Worm (Caenorhabditis elegans) whole organism, early embryonic: Measurements from ENCODE around the gene rfl-1.

Experiments used
- B0310.2 ChIP-seq: sonication (generic microtip); optimal IDR thresholded peaks from 2 replicates; lab custom pipeline; 2016; ENCODE audit warnings: mild to moderate bottlenecking, missing genetic modification characterization, missing compliant biosample characterization
- F13C5.2 ChIP-seq: sonication (generic microtip); optimal IDR thresholded peaks from 2 replicates; lab custom pipeline; 2017; ENCODE audit warnings: mild to moderate bottlenecking, missing genetic modification characterization, inconsistent platforms, missing compliant biosample characterization
- aly-1 ChIP-seq: sonication (generic microtip); optimal IDR thresholded peaks from 2 replicates; lab custom pipeline; 2016; ENCODE audit warnings: missing genetic modification characterization, missing compliant biosample characterization
- ama-1 ChIP-seq: fragments of 150-350 bp; optimal IDR thresholded peaks from 2 replicates; lab custom pipeline; 2014
- ceh-13 ChIP-seq: fragments of 200-800 bp; sonication (Bioruptor generic); optimal IDR thresholded peaks from 2 replicates; lab custom pipeline; 2018; ENCODE audit warnings: mild to moderate bottlenecking, missing genetic modification characterization, missing compliant biosample characterization
- ceh-36 ChIP-seq: sonication (generic microtip); optimal IDR thresholded peaks from 2 replicates; lab custom pipeline; 2016; ENCODE audit warnings: missing genetic modification characterization, inconsistent platforms, missing compliant biosample characterization
- ets-7 ChIP-seq: sonication (generic microtip); optimal IDR thresholded peaks from 2 replicates; lab custom pipeline; 2016; ENCODE audit warnings: missing genotype, missing genetic modification characterization, missing compliant biosample characterization
- flt-1 ChIP-seq: fragments of 200-800 bp; sonication (Bioruptor generic); IDR thresholded peaks from 2 replicates; pipeline ENCODE4 v1.3.6; 2022; ENCODE audit warnings: missing genetic modification characterization, missing compliant biosample characterization
- hmbx-1 ChIP-seq: sonication (generic microtip); optimal IDR thresholded peaks from 2 replicates; lab custom pipeline; 2016; ENCODE audit warnings: mild to moderate bottlenecking, missing genetic modification characterization, missing compliant biosample characterization
- hmg-4 ChIP-seq: fragments of 200-800 bp; sonication (Bioruptor generic); optimal IDR thresholded peaks from 2 replicates; lab custom pipeline; 2018; ENCODE audit warnings: mild to moderate bottlenecking, missing genetic modification characterization, missing compliant biosample characterization
- hnd-1 ChIP-seq: sonication (generic microtip); optimal IDR thresholded peaks from 2 replicates; lab custom pipeline; 2016; ENCODE audit warnings: missing genetic modification characterization, missing compliant biosample characterization
- pes-1 ChIP-seq: fragments of 200-800 bp; sonication (Bioruptor generic); IDR thresholded peaks from 2 replicates; pipeline ENCODE4 v1.3.6; 2022; ENCODE audit warnings: missing genetic modification reagents, missing genetic modification characterization, missing compliant biosample characterization
- scrt-1 ChIP-seq: fragments of 200-800 bp; sonication (Bioruptor generic); IDR thresholded peaks from 2 replicates; pipeline ENCODE4 v1.3.6; 2022; ENCODE audit warnings: missing genetic modification characterization, missing compliant biosample characterization
- sea-1 ChIP-seq: fragments of 200-800 bp; sonication (Bioruptor generic); conservative IDR thresholded peaks from 2 replicates; pipeline ENCODE4 v1.3.6; 2022; ENCODE audit warnings: missing genetic modification characterization, missing compliant biosample characterization
- tbx-11 ChIP-seq: fragments of 200-800 bp; sonication (Bioruptor generic); IDR thresholded peaks from 2 replicates; pipeline ENCODE4 v1.3.6; 2022; ENCODE audit warnings: missing genetic modification characterization, missing compliant biosample characterization
- tbx-37 ChIP-seq: fragments of 200-800 bp; sonication (Bioruptor generic); conservative IDR thresholded peaks from 2 replicates; pipeline ENCODE4 v1.3.6; 2022; ENCODE audit warnings: missing genetic modification reagents, missing genetic modification characterization, missing compliant biosample characterization
- tra-4 ChIP-seq: sonication (generic microtip); optimal IDR thresholded peaks from 2 replicates; lab custom pipeline; 2017; ENCODE audit warnings: missing genetic modification characterization, missing compliant biosample characterization

rfl-1 gene

DNA sequence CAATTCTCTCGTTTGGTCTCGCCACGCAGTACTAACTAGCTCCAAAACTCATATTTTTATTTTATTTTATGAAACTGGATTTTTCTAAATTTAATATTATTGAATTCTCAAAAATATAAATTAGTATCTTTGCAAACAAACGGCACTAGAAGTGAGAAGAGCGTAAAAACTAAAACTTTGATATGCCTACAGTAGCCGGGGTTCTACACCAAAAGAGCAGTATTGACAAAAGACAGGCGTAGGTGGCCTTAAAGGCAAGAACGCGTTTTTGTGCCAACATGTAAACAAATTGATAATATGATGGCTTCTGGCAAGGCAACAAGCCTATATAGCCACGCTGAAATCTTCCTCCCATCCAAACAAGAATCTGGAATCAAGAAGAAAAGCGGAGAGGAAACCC, 41.6 kb downstream of the rfl-1 start, which contains the start of gene R01H2.1:
R01H2.1 (plus strand) TSS at position 301 of the 400 bp plus-strand sequence.
- TF ChIP-seq tra-4 (tag; lab: Kevin White, UChicago) (no peak), ceh-36 (tag; lab: Kevin White, UChicago) (no peak), hnd-1 (tag; lab: Kevin White, UChicago) (no peak), aly-1 (tag; lab: Kevin White, UChicago) (no peak), tbx-37 (GFP tag; lab: Robert Waterston, UW) (no peak), tbx-11 (no peak), ceh-13 (GFP tag; lab: Kevin White, UChicago) (no peak), scrt-1 (GFP tag; lab: Robert Waterston, UW) (no peak), flt-1 (no peak), pes-1 (GFP tag; lab: Robert Waterston, UW) (no peak), hmbx-1 (tag; lab: Kevin White, UChicago) (no peak), hmg-4 (GFP tag; lab: Kevin White, UChicago) (no peak), sea-1 (no peak), ama-1 (no peak), B0310.2 (tag; lab: Kevin White, UChicago) (no peak), ets-7 (no peak), F13C5.2 (tag; lab: Kevin White, UChicago) (no peak)

- no peak for TF ChIP-seq sea-1
- TF ChIP-seq ceh-13 (GFP tag; lab: Kevin White, UChicago), result no peak
- TF ChIP-seq ama-1, result no peak
- TF ChIP-seq ceh-36 (tag; lab: Kevin White, UChicago), result no peak
- TF ChIP-seq hnd-1 (tag; lab: Kevin White, UChicago), result no peak
- no peak for TF ChIP-seq hmg-4 (GFP tag; lab: Kevin White, UChicago)
- no peak for TF ChIP-seq pes-1 (GFP tag; lab: Robert Waterston, UW)
- TF ChIP-seq tra-4 (tag; lab: Kevin White, UChicago), result no peak
- no peak for TF ChIP-seq flt-1
- TF ChIP-seq scrt-1 (GFP tag; lab: Robert Waterston, UW), result no peak
- TF ChIP-seq B0310.2 (tag; lab: Kevin White, UChicago), result no peak
- no peak for TF ChIP-seq ets-7
- no peak for TF ChIP-seq tbx-37 (GFP tag; lab: Robert Waterston, UW)
- TF ChIP-seq F13C5.2 (tag; lab: Kevin White, UChicago), result no peak
- no peak for TF ChIP-seq aly-1 (tag; lab: Kevin White, UChicago)
These were observed 42.1 kb downstream of the rfl-1 start for ce11 chrIII:7063061-7063460.

ce11 chrIII:7064185-7064584, 43.2 kb downstream of the rfl-1 start, which contains the start of gene R01H2.4:
TSS of gene R01H2.4 (minus strand) at chrIII:7064285.
- no peak for TF ChIP-seq B0310.2 (tag; lab: Kevin White, UChicago)
- TF ChIP-seq ets-7, result no peak
- TF ChIP-seq hnd-1 (tag; lab: Kevin White, UChicago), result no peak
- TF ChIP-seq aly-1 (tag; lab: Kevin White, UChicago), result no peak
- no peak for TF ChIP-seq sea-1
- no peak for TF ChIP-seq tbx-37 (GFP tag; lab: Robert Waterston, UW)
- no peak for TF ChIP-seq tbx-11

ce11 chrIII:7067385-7067896, 46.4 kb downstream of the rfl-1 start, which contains the start of gene ger-1:
TSS of gene ger-1 (minus strand) at chrIII:7067477.
- TF ChIP-seq tbx-11, result no peak
- no peak for TF ChIP-seq tra-4 (tag; lab: Kevin White, UChicago)
- TF ChIP-seq flt-1, result no peak
- no peak for TF ChIP-seq pes-1 (GFP tag; lab: Robert Waterston, UW)
- TF ChIP-seq tbx-37 (GFP tag; lab: Robert Waterston, UW), result no peak
- TF ChIP-seq B0310.2 (tag; lab: Kevin White, UChicago), result no peak
- no peak for TF ChIP-seq ets-7
- TF ChIP-seq ceh-36 (tag; lab: Kevin White, UChicago), result no peak
- no peak for TF ChIP-seq ceh-13 (GFP tag; lab: Kevin White, UChicago)
- TF ChIP-seq ama-1, result no peak
- TF ChIP-seq scrt-1 (GFP tag; lab: Robert Waterston, UW), result no peak
- no peak for TF ChIP-seq hmg-4 (GFP tag; lab: Kevin White, UChicago)

- no peak for TF ChIP-seq sea-1
- no peak for TF ChIP-seq tbx-37 (GFP tag; lab: Robert Waterston, UW)
- TF ChIP-seq ceh-13 (GFP tag; lab: Kevin White, UChicago), result no peak
These were observed 47.6 kb downstream of the rfl-1 start, which contains the start of the genes ubc-18 and R01H2.8 for ce11 chrIII:7068520-7069113. TSS of gene ubc-18 (minus strand) at chrIII:7068570. TSS of gene R01H2.8 (plus strand) at chrIII:7069063.

- TF ChIP-seq aly-1 (tag; lab: Kevin White, UChicago) (no peak), tra-4 (tag; lab: Kevin White, UChicago) (no peak)
These were observed 49.0 kb downstream of the rfl-1 start, which contains the start of gene tmem-17 for ce11 chrIII:7069981-7070380. TSS of gene tmem-17 (plus strand) at chrIII:7070281.

ce11 chrIII:7072452-7072851, 51.4 kb downstream of the rfl-1 start, which contains the start of gene lin-37:
TSS of gene lin-37 (minus strand) at chrIII:7072552.
- TF ChIP-seq ceh-36 (tag; lab: Kevin White, UChicago), result no peak
- TF ChIP-seq scrt-1 (GFP tag; lab: Robert Waterston, UW), result no peak
- TF ChIP-seq tbx-37 (GFP tag; lab: Robert Waterston, UW), result no peak
- no peak for TF ChIP-seq pes-1 (GFP tag; lab: Robert Waterston, UW)
- TF ChIP-seq sea-1, result no peak
- no peak for TF ChIP-seq hmg-4 (GFP tag; lab: Kevin White, UChicago)
- TF ChIP-seq B0310.2 (tag; lab: Kevin White, UChicago), result no peak
- TF ChIP-seq flt-1, result no peak
- no peak for TF ChIP-seq tra-4 (tag; lab: Kevin White, UChicago)
- no peak for TF ChIP-seq hnd-1 (tag; lab: Kevin White, UChicago)
- TF ChIP-seq aly-1 (tag; lab: Kevin White, UChicago), result no peak
- TF ChIP-seq tbx-11, result no peak
- no peak for TF ChIP-seq hmbx-1 (tag; lab: Kevin White, UChicago)
- TF ChIP-seq ceh-13 (GFP tag; lab: Kevin White, UChicago), result no peak
- no peak for TF ChIP-seq F13C5.2 (tag; lab: Kevin White, UChicago)
